Worm (Caenorhabditis elegans) whole organism, early embryonic: ENCODE measurements around the gene bre-2.

Source experiments
- B0310.2 ChIP-seq: sonication (generic microtip); optimal IDR thresholded peaks from 2 replicates; lab custom pipeline; 2016; ENCODE audit warnings: mild to moderate bottlenecking, missing genetic modification characterization, missing compliant biosample characterization
- F13C5.2 ChIP-seq: sonication (generic microtip); optimal IDR thresholded peaks from 2 replicates; lab custom pipeline; 2017; ENCODE audit warnings: mild to moderate bottlenecking, missing genetic modification characterization, inconsistent platforms, missing compliant biosample characterization
- pes-1 ChIP-seq: fragments of 200-800 bp; sonication (Bioruptor generic); IDR thresholded peaks from 2 replicates; pipeline ENCODE4 v1.3.6; 2022; ENCODE audit warnings: missing genetic modification reagents, missing genetic modification characterization, missing compliant biosample characterization

Gene bre-2

DNA sequence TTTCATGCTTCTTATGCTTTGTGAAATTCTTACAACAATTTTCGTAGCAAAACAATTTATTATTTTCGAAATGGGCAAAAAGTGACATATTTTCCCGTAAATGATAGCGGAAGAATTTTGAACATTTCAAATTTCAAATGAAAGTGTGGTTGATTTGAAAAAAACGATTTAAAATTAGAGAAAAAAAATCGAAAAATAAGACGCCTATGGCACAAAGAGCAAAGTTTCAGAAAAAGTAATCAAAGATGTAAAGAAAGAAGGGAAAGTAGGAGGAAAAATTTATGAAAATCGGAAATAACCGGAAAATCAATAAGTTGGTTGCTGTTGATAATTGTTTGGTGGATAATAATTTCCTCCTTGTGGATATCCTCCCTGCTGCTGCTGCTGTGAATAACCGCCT lies 52.0 kb downstream of the bre-2 start:
- TF ChIP-seq B0310.2 (tag; lab: Kevin White, UChicago), result no peak
- TF ChIP-seq pes-1 (GFP tag; lab: Robert Waterston, UW), result no peak
- no peak for TF ChIP-seq F13C5.2 (tag; lab: Kevin White, UChicago)
